Fruit fly (Drosophila melanogaster): ENCODE results near the gene Sgs1.

DNA sequence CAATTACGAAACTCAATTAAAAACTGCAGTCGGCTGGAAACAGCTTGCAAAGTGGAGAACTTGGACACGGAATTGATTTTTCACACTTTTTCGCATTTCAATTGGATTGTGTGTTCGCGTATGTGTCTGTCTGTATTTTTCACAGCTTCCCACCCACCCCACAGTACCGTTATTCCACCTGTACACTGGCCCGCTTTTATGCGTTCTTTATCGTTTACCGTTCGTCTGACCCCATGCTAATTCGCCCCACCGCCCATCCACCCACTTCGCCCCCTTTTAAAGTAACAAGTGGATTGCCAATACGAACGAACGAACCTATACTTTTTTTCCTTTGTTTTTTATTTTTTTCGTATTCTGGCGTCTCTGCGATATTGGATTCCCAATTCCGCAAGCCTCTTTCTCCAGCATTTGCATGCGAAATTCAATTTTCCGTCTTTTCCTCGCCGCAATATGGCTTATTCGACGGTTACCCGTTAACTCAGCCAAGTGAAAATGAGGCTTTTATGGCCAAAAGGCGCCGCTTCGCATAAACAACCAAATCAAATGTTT, 45.0 kb downstream of the Sgs1 start:
- no peak for TF ChIP-seq CG8478 (optimal IDR thresholded peaks at IDR 0.05)
- TF ChIP-seq psq (optimal IDR thresholded peaks at IDR 0.05), result no peak
